Worm (Caenorhabditis elegans): ENCODE data around the gene F49F1.4.

ce11 chrIV:4152143-4152542 lies 36.6 kb upstream of the F49F1.4 start, which contains the start of the genes K08D10.10 and R07C12.1:
- TF ChIP-seq mab-5 (tag; optimal IDR thresholded peaks at IDR 0.05) (no peak), elt-3 (tag; optimal IDR thresholded peaks at IDR 0.05) (no peak), nhr-28 (tag; optimal IDR thresholded peaks at IDR 0.05) (no peak), elt-1 (tag; optimal IDR thresholded peaks at IDR 0.05; ENCODE audit: borderline replicate concordance, insufficient read depth) (no peak), drap-1 (GFP tag; optimal IDR thresholded peaks at IDR 0.05) (no peak), bed-3 (GFP tag; optimal IDR thresholded peaks at IDR 0.05) (no peak), mep-1 (tag; optimal IDR thresholded peaks at IDR 0.05) (no peak), lsy-2 (tag; optimal IDR thresholded peaks at IDR 0.05) (no peak), ces-1 (GFP tag; optimal IDR thresholded peaks at IDR 0.05) (no peak), M03D4.4 (tag; optimal IDR thresholded peaks at IDR 0.05) (no peak), lin-13 (tag; optimal IDR thresholded peaks at IDR 0.05) (no peak)

Data from whole organism, mixed stage, embryonic.